In genomic region chr3R:14728713-14729685, dm6 we compare ENCODE assay signal across 1 fruit fly cellular context.
TF ChIP-seq lines count a peak whose summit lies in the region.

No protein-coding gene starts in this region.

TF ChIP-seq in whole organism, embryonic, 481 proteins besides CTCF, POLR2A, EP300 and RAD21 (continued from another document):
- TF ChIP-seq CG30403 (GFP tag; optimal IDR thresholded peaks at IDR 0.05; lab: Kevin White, UChicago) (peak; percentile 62), CG8359 (GFP tag; optimal IDR thresholded peaks at IDR 0.05; lab: Kevin White, UChicago; ENCODE audit: borderline replicate concordance) (no peak), Meics (GFP tag; optimal IDR thresholded peaks at IDR 0.05; lab: Kevin White, UChicago) (peak; percentile 64), CG14667 (GFP tag; IDR thresholded peaks at IDR 0.05; lab: Robert Waterston, UW) (no peak; the same call in 1 of the 2 replicates), CG15479 (GFP tag; optimal IDR thresholded peaks at IDR 0.05; lab: Kevin White, UChicago) (no peak), Hr78 (GFP tag; optimal IDR thresholded peaks at IDR 0.05; lab: Kevin White, UChicago) (no peak), yki (optimal IDR thresholded peaks at IDR 0.05; lab: Kevin White, UChicago) (no peak), Ssrp (tag; optimal IDR thresholded peaks at IDR 0.05; lab: Kevin White, UChicago) (peak; percentile 67), fd96Cb (tag; optimal IDR thresholded peaks at IDR 0.05; lab: Kevin White, UChicago) (peak; percentile 54), tna (GFP tag; IDR thresholded peaks at IDR 0.05; lab: Robert Waterston, UW; ENCODE audit: partially characterized antibody) (0 out of 2 replicates have a peak, but pooled peaks have one; percentile 29), toy (GFP tag; IDR thresholded peaks at IDR 0.05; lab: Robert Waterston, UW) (no peak), disco-r (GFP tag; optimal IDR thresholded peaks at IDR 0.05; lab: Kevin White, UChicago) (no peak), CG12659 (GFP tag; optimal IDR thresholded peaks at IDR 0.05; lab: Kevin White, UChicago) (peak; percentile 57), pita (GFP tag; optimal IDR thresholded peaks at IDR 0.05; lab: Kevin White, UChicago) (no peak), sens (GFP tag; lab: Kevin White, UChicago) (peak; percentile 71), HHEX (GFP tag; optimal IDR thresholded peaks at IDR 0.05; lab: Kevin White, UChicago) (peak; percentile 18), CG1602 (GFP tag; optimal IDR thresholded peaks at IDR 0.05; lab: Kevin White, UChicago) (peak; percentile 28), Fer3 (tag; optimal IDR thresholded peaks at IDR 0.05; lab: Kevin White, UChicago) (peak; percentile 49), CG4730 (GFP tag; IDR thresholded peaks at IDR 0.05; lab: Robert Waterston, UW) (peak; percentile 37; the same call in 1 of the 2 replicates), ham (GFP tag; IDR thresholded peaks at IDR 0.05; lab: Robert Waterston, UW) (no peak), so (GFP tag; IDR thresholded peaks at IDR 0.05; lab: Robert Waterston, UW) (0 out of 3 replicates have a peak, but pooled peaks have one; percentile 52), kah (GFP tag; optimal IDR thresholded peaks at IDR 0.05; lab: Kevin White, UChicago) (peak; percentile 2), lab (GFP tag; optimal IDR thresholded peaks at IDR 0.05; lab: Kevin White, UChicago) (peak; percentile 64), CG15269 (tag; optimal IDR thresholded peaks at IDR 0.05; lab: Kevin White, UChicago) (peak; percentile 82), Optix (GFP tag; IDR thresholded peaks at IDR 0.05; lab: Robert Waterston, UW) (no peak), CG17912 (GFP tag; optimal IDR thresholded peaks at IDR 0.05; lab: Kevin White, UChicago) (no peak), Dek (tag; optimal IDR thresholded peaks at IDR 0.05; lab: Kevin White, UChicago) (no peak), CG3838 (GFP tag; optimal IDR thresholded peaks at IDR 0.05; lab: Kevin White, UChicago) (no peak), CG6689 (GFP tag; IDR thresholded peaks at IDR 0.05; lab: Robert Waterston, UW) (peak; percentile 53), fd3F (GFP tag; optimal IDR thresholded peaks at IDR 0.05; lab: Kevin White, UChicago) (peak; percentile 52), zen (tag; optimal IDR thresholded peaks at IDR 0.05; lab: Kevin White, UChicago) (peak; percentile 18), cwo (GFP tag; optimal IDR thresholded peaks at IDR 0.05; lab: Kevin White, UChicago) (peak; percentile 50), prd (optimal IDR thresholded peaks at IDR 0.05; lab: Kevin White, UChicago) (no peak), prd (GFP tag; IDR thresholded peaks at IDR 0.05; lab: Robert Waterston, UW) (peak; percentile 54; the same call in 1 of the 3 replicates), CG4328 (GFP tag; optimal IDR thresholded peaks at IDR 0.05; lab: Kevin White, UChicago) (no peak), dmrt11E (tag; optimal IDR thresholded peaks at IDR 0.05; lab: Kevin White, UChicago) (peak; percentile 14), bbx (GFP tag; IDR thresholded peaks at IDR 0.05; lab: Robert Waterston, UW; ENCODE audit: partially characterized antibody) (no peak; the same call in 1 of the 2 replicates), gfzf (GFP tag; optimal IDR thresholded peaks at IDR 0.05; lab: Kevin White, UChicago) (peak; percentile 21), CG13424 (tag; optimal IDR thresholded peaks at IDR 0.05; lab: Kevin White, UChicago) (peak; percentile 74), mld (GFP tag; IDR thresholded peaks at IDR 0.05; lab: Robert Waterston, UW; ENCODE audit: partially characterized antibody) (no peak), CG31388 (GFP tag; optimal IDR thresholded peaks at IDR 0.05; lab: Kevin White, UChicago) (no peak), Max (GFP tag; optimal IDR thresholded peaks at IDR 0.05; lab: Kevin White, UChicago) (peak; percentile 0), Pdp1 (GFP tag; optimal IDR thresholded peaks at IDR 0.05; lab: Kevin White, UChicago) (peak in 1 of 2 experiments; percentile 92), tx (GFP tag; optimal IDR thresholded peaks at IDR 0.05; lab: Kevin White, UChicago) (no peak), wek (GFP tag; optimal IDR thresholded peaks at IDR 0.05; lab: Kevin White, UChicago) (no peak), sqz (GFP tag; optimal IDR thresholded peaks at IDR 0.05; lab: Kevin White, UChicago) (peak; percentile 44), E2f1 (GFP tag; IDR thresholded peaks at IDR 0.05; lab: Robert Waterston, UW) (0 out of 2 replicates have a peak, but pooled peaks have one; percentile 25), MTF-1 (GFP tag; optimal IDR thresholded peaks at IDR 0.05; lab: Kevin White, UChicago; ENCODE audit: borderline replicate concordance) (no peak), esg (GFP tag; conservative IDR thresholded peaks at IDR 0.05; lab: Robert Waterston, UW) (peak; percentile 68)
